Fruit fly (Drosophila melanogaster) whole organism, wandering third instar larva: ENCODE data around the gene CG4440.

Experiments
- Jra ChIP-seq: sonication (Bioruptor generic); optimal IDR thresholded peaks from 2 replicates; lab custom pipeline; 2016; ENCODE audit warnings: missing biosample characterization, missing genetic modification characterization
- br ChIP-seq: fragments of 200-800 bp; sonication (Bioruptor generic); optimal IDR thresholded peaks from 2 replicates; lab custom pipeline; 2016; ENCODE audit warnings: missing biosample characterization, missing genetic modification characterization

- TF ChIP-seq Jra (GFP tag; lab: Kevin White, UChicago), result no peak
- TF ChIP-seq br, result no peak
These were observed 12.5 kb downstream of the CG4440 start, which contains the start of gene CG44405 for dm6 chr2L:16342224-16342623.
